Worm (Caenorhabditis elegans) whole organism, mixed stage, embryonic: Measurements from ENCODE around the gene hsd-2.

Experiments
- ceh-39 ChIP-seq: fragments of 150-350 bp; optimal IDR thresholded peaks from 2 replicates; lab custom pipeline; 2014; ENCODE audit warnings: missing biosample characterization, missing genetic modification characterization
- drap-1 ChIP-seq: fragments of 200-800 bp; sonication (Bioruptor generic); optimal IDR thresholded peaks from 3 replicates; lab custom pipeline; 2018; ENCODE audit warnings: mild to moderate bottlenecking, missing genetic modification characterization, missing compliant biosample characterization
- elt-1 ChIP-seq: sonication (generic microtip); optimal IDR thresholded peaks from 2 replicates; lab custom pipeline; 2017; ENCODE audit warnings: missing genetic modification characterization, mild to moderate bottlenecking, missing compliant biosample characterization, antibody characterized with exemption, moderate library complexity, borderline replicate concordance; ENCODE audit not compliant: insufficient read depth
- flh-1 ChIP-seq: fragments of 200-800 bp; sonication (Bioruptor generic); optimal IDR thresholded peaks from 2 replicates; lab custom pipeline; 2018; ENCODE audit warnings: mild to moderate bottlenecking, missing genetic modification characterization, moderate library complexity, missing compliant biosample characterization
- hlh-1 ChIP-seq: fragments of 150-350 bp; optimal IDR thresholded peaks from 2 replicates; lab custom pipeline; 2014; ENCODE audit warnings: missing biosample characterization, missing genetic modification reagents, missing genetic modification characterization
- lin-13 ChIP-seq: fragments of 150-350 bp; optimal IDR thresholded peaks from 2 replicates; lab custom pipeline; 2014; ENCODE audit warnings: missing biosample characterization, missing genetic modification characterization
- lsy-2 ChIP-seq: fragments of 150-350 bp; optimal IDR thresholded peaks from 2 replicates; lab custom pipeline; 2014; ENCODE audit warnings: missing biosample characterization, missing genetic modification characterization
- mep-1 ChIP-seq: fragments of 150-350 bp; optimal IDR thresholded peaks from 2 replicates; lab custom pipeline; 2017; ENCODE audit warnings: missing biosample characterization, missing genetic modification reagents, missing genetic modification characterization, inconsistent platforms
- nhr-12 ChIP-seq: fragments of 150-350 bp; optimal IDR thresholded peaks from 2 replicates; lab custom pipeline; 2014; ENCODE audit warnings: missing biosample characterization, missing genetic modification characterization
- nhr-28 ChIP-seq: fragments of 150-350 bp; optimal IDR thresholded peaks from 2 replicates; lab custom pipeline; 2014; ENCODE audit warnings: missing biosample characterization, missing genetic modification characterization
- snpc-4 ChIP-seq: fragments of 150-350 bp; optimal IDR thresholded peaks from 2 replicates; lab custom pipeline; 2014; ENCODE audit warnings: missing biosample characterization, missing genetic modification characterization
- zip-8 ChIP-seq: fragments of 150-350 bp; optimal IDR thresholded peaks from 2 replicates; lab custom pipeline; 2014; ENCODE audit warnings: missing biosample characterization, missing genetic modification characterization
- ztf-11 ChIP-seq: fragments of 150-350 bp; optimal IDR thresholded peaks from 2 replicates; lab custom pipeline; 2014; ENCODE audit warnings: missing biosample characterization, missing genetic modification characterization

- TF ChIP-seq drap-1 (GFP tag; lab: Kevin White, UChicago) (no peak), ztf-11 (no peak), snpc-4 (no peak), lsy-2 (tag; lab: Kevin White, UChicago) (no peak), elt-1 (tag; lab: Kevin White, UChicago) (no peak), nhr-12 (tag; lab: Kevin White, UChicago) (no peak), nhr-28 (tag; lab: Kevin White, UChicago) (no peak), zip-8 (tag; lab: Kevin White, UChicago) (no peak), lin-13 (tag; lab: Kevin White, UChicago) (no peak), flh-1 (GFP tag; lab: Kevin White, UChicago) (no peak), mep-1 (no peak), ceh-39 (tag; lab: Kevin White, UChicago) (no peak), hlh-1 (tag; lab: Kevin White, UChicago) (peak; percentile 44)
Measured at ce11 chrX:5027923-5028592, 23.0 kb downstream of the hsd-2 start.
